Worm (Caenorhabditis elegans) whole organism, L4 larva: ENCODE measurements around the gene unc-50.

Source experiments
- F10B5.3 ChIP-seq: sonication (generic microtip); optimal IDR thresholded peaks from 2 replicates; lab custom pipeline; 2016; ENCODE audit warnings: mild to moderate bottlenecking, missing genetic modification characterization, missing compliant biosample characterization
- F44E2.7 ChIP-seq: fragments of 200-800 bp; sonication (Bioruptor generic); IDR thresholded peaks from 2 replicates; pipeline ENCODE4 v2.1.2; 2022; ENCODE audit warnings: missing genetic modification characterization, missing compliant biosample characterization
- Y105C5A.15 ChIP-seq: fragments of 200-800 bp; sonication (Bioruptor generic); IDR thresholded peaks from 2 replicates; pipeline ENCODE4 v1.3.6; 2022; ENCODE audit warnings: missing genetic modification characterization, missing compliant biosample characterization
- Y5F2A.4 ChIP-seq: fragments of 200-800 bp; sonication (Bioruptor generic); optimal IDR thresholded peaks from 2 replicates; lab custom pipeline; 2018; ENCODE audit warnings: mild to moderate bottlenecking, missing genetic modification characterization, missing compliant biosample characterization
- Y75B8A.6 ChIP-seq: fragments of 200-800 bp; sonication (Bioruptor generic); IDR thresholded peaks from 2 replicates; pipeline ENCODE4 v1.3.6; 2022; ENCODE audit warnings: missing genetic modification reagents, missing genetic modification characterization, missing compliant biosample characterization
- aha-1 ChIP-seq: fragments of 150-350 bp; peaks from one replicate; lab custom pipeline; 2014; ENCODE audit warnings: missing biosample characterization, missing genetic modification characterization
- ama-1 ChIP-seq: fragments of 150-350 bp; optimal IDR thresholded peaks from 2 replicates; lab custom pipeline; 2014; ENCODE audit warnings: inconsistent platforms, mixed read lengths
- arid-1 ChIP-seq: fragments of 200-800 bp; sonication (Bioruptor generic); conservative IDR thresholded peaks from 2 replicates; pipeline ENCODE4 v1.3.6; 2022; ENCODE audit warnings: missing genetic modification reagents, missing genetic modification characterization, missing compliant biosample characterization
- ceh-20 ChIP-seq: fragments of 200-800 bp; sonication (Bioruptor generic); IDR thresholded peaks from 2 replicates; pipeline ENCODE4 v1.3.6; 2022; ENCODE audit warnings: missing genetic modification reagents, missing genetic modification characterization, missing compliant biosample characterization
- ceh-28 ChIP-seq: fragments of 150-350 bp; optimal IDR thresholded peaks from 2 replicates; lab custom pipeline; 2014; ENCODE audit warnings: missing biosample characterization, missing genetic modification reagents, missing genetic modification characterization
- daf-16 ChIP-seq, 3 experiments: sonication (generic microtip); optimal IDR thresholded peaks; 2 replicates each; lab custom pipeline; 2016 to 2017; ENCODE audit warnings: missing genetic modification characterization in 3 of 3, missing genetic modification reagents in 3 of 3, mild to moderate bottlenecking in 2 of 3, missing compliant biosample characterization in 2 of 3, missing biosample characterization in 1 of 3, moderate library complexity in 1 of 3
- dmd-6 ChIP-seq: fragments of 200-800 bp; sonication (Bioruptor generic); IDR thresholded peaks from 2 replicates; pipeline ENCODE4 v1.3.6; 2022; ENCODE audit warnings: missing genetic modification reagents, missing genetic modification characterization, missing compliant biosample characterization
- duxl-1 ChIP-seq: sonication (generic microtip); optimal IDR thresholded peaks from 2 replicates; lab custom pipeline; 2016; ENCODE audit warnings: mild to moderate bottlenecking, missing genetic modification characterization, moderate library complexity, missing compliant biosample characterization; ENCODE audit not compliant: poor library complexity
- dve-1 ChIP-seq: sonication (generic microtip); optimal IDR thresholded peaks from 2 replicates; lab custom pipeline; 2017; ENCODE audit warnings: antibody characterized with exemption, mild to moderate bottlenecking, missing genetic modification characterization, missing compliant biosample characterization; ENCODE audit not compliant: insufficient read depth
- egl-27 ChIP-seq: sonication (generic microtip); optimal IDR thresholded peaks from 3 replicates; lab custom pipeline; 2017; ENCODE audit warnings: missing biosample characterization, missing genetic modification reagents, missing genetic modification characterization
- fkh-10 ChIP-seq: fragments of 150-350 bp; optimal IDR thresholded peaks from 2 replicates; lab custom pipeline; 2014; ENCODE audit warnings: missing biosample characterization, missing genetic modification reagents, missing genetic modification characterization
- hif-1 ChIP-seq, 2 experiments: sonication (generic microtip); optimal IDR thresholded peaks; 2 replicates each; lab custom pipeline; 2016 to 2017; ENCODE audit warnings: missing compliant biosample characterization in 2 of 2, missing genetic modification characterization in 2 of 2, missing genetic modification reagents in 2 of 2, missing genotype in 2 of 2, mild to moderate bottlenecking in 1 of 2
- hlh-11 ChIP-seq: fragments of 200-800 bp; sonication (Bioruptor generic); optimal IDR thresholded peaks from 2 replicates; lab custom pipeline; 2018; ENCODE audit warnings: mild to moderate bottlenecking, missing genetic modification characterization, missing compliant biosample characterization
- hlh-30 ChIP-seq: sonication (generic microtip); optimal IDR thresholded peaks from 2 replicates; lab custom pipeline; 2017; ENCODE audit warnings: antibody characterized with exemption, mild to moderate bottlenecking, missing genetic modification characterization, missing compliant biosample characterization; ENCODE audit not compliant: insufficient read depth
- lin-1 ChIP-seq: fragments of 200-800 bp; sonication (Bioruptor generic); IDR thresholded peaks from 2 replicates; pipeline ENCODE4 v1.3.6; 2022; ENCODE audit warnings: missing genetic modification reagents, missing genetic modification characterization, missing compliant biosample characterization
- lin-13 ChIP-seq: fragments of 150-350 bp; optimal IDR thresholded peaks from 2 replicates; lab custom pipeline; 2014; ENCODE audit warnings: missing biosample characterization, missing genetic modification reagents, missing genetic modification characterization
- lsy-2 ChIP-seq, 2 experiments: fragments of 150-350 bp in 1 of 2; sonication (generic microtip) in 1 of 2; optimal IDR thresholded peaks; 2 replicates each; lab custom pipeline; 2014 to 2017; ENCODE audit warnings: missing biosample characterization in 2 of 2, missing genetic modification characterization in 2 of 2
- mdl-1 ChIP-seq, 2 experiments: fragments of 150-350 bp in 1 of 2; sonication (generic microtip) in 1 of 2; optimal IDR thresholded peaks; 2 replicates each; lab custom pipeline; 2014 to 2017; ENCODE audit warnings: missing biosample characterization in 2 of 2, missing genetic modification characterization in 2 of 2
- mdt-29 ChIP-seq: fragments of 200-800 bp; sonication (Bioruptor generic); IDR thresholded peaks from 2 replicates; pipeline ENCODE4 v1.3.6; 2022; ENCODE audit warnings: missing genetic modification reagents, missing genetic modification characterization, missing compliant biosample characterization
- mep-1 ChIP-seq: fragments of 150-350 bp; sonication (generic microtip); optimal IDR thresholded peaks from 3 replicates; lab custom pipeline; 2014; ENCODE audit warnings: missing biosample characterization, missing genetic modification characterization
- mxl-3 ChIP-seq: fragments of 200-800 bp; sonication (Bioruptor generic); optimal IDR thresholded peaks from 2 replicates; lab custom pipeline; 2018; ENCODE audit warnings: mild to moderate bottlenecking, missing genetic modification characterization, missing compliant biosample characterization
- nhr-28 ChIP-seq: fragments of 150-350 bp; optimal IDR thresholded peaks from 2 replicates; lab custom pipeline; 2014; ENCODE audit warnings: missing biosample characterization, missing genetic modification characterization
- pha-4 ChIP-seq, 2 experiments: fragments of 150-350 bp in 1 of 2; fragments of 200-800 bp in 1 of 2; sonication (Bioruptor generic) in 1 of 2; IDR thresholded peaks in 1 of 2; optimal IDR thresholded peaks in 1 of 2; 2 replicates each; pipeline versions ENCODE4 v1.3.6 to Lab custom; 2014 to 2022; ENCODE audit warnings: missing genetic modification characterization in 2 of 2, missing genetic modification reagents in 2 of 2, missing biosample characterization in 1 of 2, missing compliant biosample characterization in 1 of 2
- pqm-1 ChIP-seq: sonication (generic microtip); optimal IDR thresholded peaks from 2 replicates; lab custom pipeline; 2017; ENCODE audit warnings: missing biosample characterization, missing genetic modification characterization
- saeg-2 ChIP-seq: fragments of 200-800 bp; sonication (Bioruptor generic); IDR thresholded peaks from 2 replicates; pipeline ENCODE4 v1.3.6; 2022; ENCODE audit warnings: missing genetic modification reagents, missing genetic modification characterization, missing compliant biosample characterization
- snpc-1.2 ChIP-seq: fragments of 200-800 bp; sonication (Bioruptor generic); IDR thresholded peaks from 2 replicates; pipeline ENCODE4 v1.3.6; 2022; ENCODE audit warnings: missing genetic modification reagents, missing genetic modification characterization, missing compliant biosample characterization
- spr-3 ChIP-seq: fragments of 200-800 bp; sonication (Bioruptor generic); optimal IDR thresholded peaks from 2 replicates; lab custom pipeline; 2018; ENCODE audit warnings: mild to moderate bottlenecking, missing genetic modification characterization, missing compliant biosample characterization
- unc-62 ChIP-seq, 3 experiments: fragments of 150-350 bp in 1 of 3; sonication (generic microtip); optimal IDR thresholded peaks in 2 of 3; peaks in 1 of 3; 1 replicate in 1 of 3; 2 replicates in 2 of 3; lab custom pipeline; 2014 to 2017; ENCODE audit warnings: missing biosample characterization in 3 of 3, missing genetic modification characterization in 3 of 3, missing genetic modification reagents in 3 of 3, missing genotype in 1 of 3
- vab-7 ChIP-seq: fragments of 200-800 bp; sonication (Bioruptor generic); IDR thresholded peaks from 2 replicates; pipeline ENCODE4 v1.3.6; 2022; ENCODE audit warnings: missing genetic modification reagents, missing genetic modification characterization, missing compliant biosample characterization
- zag-1 ChIP-seq: fragments of 150-350 bp; optimal IDR thresholded peaks from 2 replicates; lab custom pipeline; 2014; ENCODE audit warnings: missing biosample characterization, missing genetic modification characterization

unc-50 gene

ce11 chrIII:10331232-10331631 lies 13.3 kb upstream of the unc-50 start (continued):
- no peak for TF ChIP-seq F10B5.3 (tag; lab: Kevin White, UChicago)
- peak in 1 of 2 experiments; percentile 25 for TF ChIP-seq hif-1 (tag; optimal IDR thresholded peaks at IDR 0.05; lab: Kevin White, UChicago)
- TF ChIP-seq mdt-29 (GFP tag; lab: Robert Waterston, UW) = peak; percentile 17; the same call in 1 of the 2 replicates
- TF ChIP-seq dmd-6 (GFP tag; lab: Robert Waterston, UW) = no peak
- no peak for TF ChIP-seq Y75B8A.6 (GFP tag; lab: Robert Waterston, UW)
- peak; percentile 42 for TF ChIP-seq ama-1 (lab: Kevin White, UChicago)

ce11 chrIII:10330372-10331062 lies 12.6 kb upstream of the unc-50 start, which contains the start of gene nex-2:
Gene nex-2 (minus strand): TSS chrIII:10330422.
- TF ChIP-seq spr-3 (GFP tag; lab: Kevin White, UChicago) = no peak
- TF ChIP-seq egl-27 = no peak
- no peak for TF ChIP-seq arid-1 (GFP tag; lab: Robert Waterston, UW)
- no peak for TF ChIP-seq Y75B8A.6 (GFP tag; lab: Robert Waterston, UW)
- no peak for TF ChIP-seq Y105C5A.15 (GFP tag; lab: Robert Waterston, UW)
- TF ChIP-seq mdl-1 (tag; optimal IDR thresholded peaks at IDR 0.05; lab: Kevin White, UChicago) = no peak
- TF ChIP-seq saeg-2 = no peak
- no peak for TF ChIP-seq duxl-1 (tag; lab: Kevin White, UChicago)
- TF ChIP-seq F44E2.7 (GFP tag; lab: Robert Waterston, UW) = no peak
- no peak for TF ChIP-seq zag-1 (tag; lab: Kevin White, UChicago)
- no peak for TF ChIP-seq fkh-10 (GFP tag; lab: Kevin White, UChicago)
- TF ChIP-seq vab-7 (GFP tag; lab: Robert Waterston, UW) = no peak
- TF ChIP-seq pha-4 (GFP tag; IDR thresholded peaks at IDR 0.05; lab: Robert Waterston, UW) = no peak
- no peak for TF ChIP-seq pha-4 (tag; optimal IDR thresholded peaks at IDR 0.05; lab: Kevin White, UChicago)
- no peak for TF ChIP-seq ceh-20 (GFP tag; lab: Robert Waterston, UW)
- no peak for TF ChIP-seq ama-1 (lab: Kevin White, UChicago)
- no peak for TF ChIP-seq ceh-28 (tag; lab: Kevin White, UChicago)
- TF ChIP-seq lin-1 (GFP tag; lab: Robert Waterston, UW) = no peak

- TF ChIP-seq unc-62 (GFP tag; optimal IDR thresholded peaks at IDR 0.05 in 1 of 2; lab: Kevin White, UChicago) = no peak
- no peak for TF ChIP-seq unc-62 (tag; optimal IDR thresholded peaks at IDR 0.05; lab: Kevin White, UChicago)
- peak; percentile 52 for TF ChIP-seq hlh-30 (tag; lab: Kevin White, UChicago)
- TF ChIP-seq mdl-1 (tag; optimal IDR thresholded peaks at IDR 0.05; lab: Kevin White, UChicago) = peak in 1 of 2 experiments; percentile 25
- TF ChIP-seq snpc-1.2 (GFP tag; lab: Robert Waterston, UW) = no peak
- TF ChIP-seq dve-1 (tag; lab: Kevin White, UChicago) = peak; percentile 63
- no peak for TF ChIP-seq Y5F2A.4 (GFP tag; lab: Kevin White, UChicago)
- TF ChIP-seq pqm-1 (tag; lab: Kevin White, UChicago) = peak; percentile 23
- TF ChIP-seq lsy-2 (tag; optimal IDR thresholded peaks at IDR 0.05; lab: Kevin White, UChicago) = peak in 1 of 2 experiments; percentile 12
- peak; percentile 56 for TF ChIP-seq dmd-6 (GFP tag; lab: Robert Waterston, UW)
- no peak for TF ChIP-seq lin-13 (GFP tag; lab: Kevin White, UChicago)
- TF ChIP-seq nhr-28 (tag; lab: Kevin White, UChicago) = peak; percentile 62
- TF ChIP-seq mep-1 = peak; percentile 37
- 0 out of 2 replicates have a peak, but pooled peaks have one; percentile 7 for TF ChIP-seq lin-1 (GFP tag; lab: Robert Waterston, UW)
- peak in 1 of 2 experiments; percentile 46 for TF ChIP-seq hif-1 (tag; optimal IDR thresholded peaks at IDR 0.05; lab: Kevin White, UChicago)
- peak; percentile 44 for TF ChIP-seq mxl-3 (GFP tag; lab: Kevin White, UChicago)
- TF ChIP-seq hlh-11 (tag; lab: Kevin White, UChicago) = peak; percentile 62
- TF ChIP-seq aha-1 (tag; lab: Kevin White, UChicago) = no peak
- peak in 1 of 2 experiments; percentile 61 for TF ChIP-seq daf-16 (GFP tag; optimal IDR thresholded peaks at IDR 0.05; lab: Kevin White, UChicago)
- peak; percentile 87 for TF ChIP-seq daf-16 (tag; optimal IDR thresholded peaks at IDR 0.05; lab: Kevin White, UChicago)
- TF ChIP-seq, all 104 proteins: peak for 13
These were observed 11.8 kb upstream of the unc-50 start for ce11 chrIII:10329811-10330210.
